Worm (Caenorhabditis elegans) whole organism, young adult: ENCODE data around the gene brp-1.

ENCODE experiments used
- K12H6.12 ChIP-seq: fragments of 200-800 bp; sonication (Bioruptor generic); optimal IDR thresholded peaks from 2 replicates; lab custom pipeline; 2018; ENCODE audit warnings: mild to moderate bottlenecking, missing genetic modification characterization, missing compliant biosample characterization
- Y56A3A.18 ChIP-seq: fragments of 200-800 bp; sonication (Bioruptor generic); IDR thresholded peaks from 2 replicates; pipeline ENCODE4 v1.3.6; 2022; ENCODE audit warnings: missing genetic modification reagents, missing genetic modification characterization, missing compliant biosample characterization
- ama-1 ChIP-seq, 3 experiments: fragments of 150-350 bp in 1 of 3; sonication (generic microtip) in 2 of 3; optimal IDR thresholded peaks; 2 replicates each; lab custom pipeline; 2014 to 2018; ENCODE audit warnings: missing biosample characterization in 2 of 3, missing genetic modification characterization in 2 of 3, missing genetic modification reagents in 2 of 3
- pha-4 ChIP-seq: fragments of 150-350 bp; sonication (generic microtip); optimal IDR thresholded peaks from 2 replicates; lab custom pipeline; 2014; ENCODE audit warnings: missing biosample characterization, missing genetic modification reagents, missing genetic modification characterization
- sea-2 ChIP-seq: fragments of 200-800 bp; sonication (Bioruptor generic); IDR thresholded peaks from 2 replicates; pipeline ENCODE4 v1.3.6; 2022; ENCODE audit warnings: missing genetic modification characterization, missing compliant biosample characterization
- snpc-4 ChIP-seq, 5 experiments: fragments of 150-350 bp in 1 of 5; sonication (generic microtip) in 4 of 5; optimal IDR thresholded peaks; 2 replicates each; lab custom pipeline; 2014 to 2018; ENCODE audit warnings: missing genetic modification characterization in 5 of 5, missing biosample characterization in 3 of 5, antibody characterized with exemption in 2 of 5, mild to moderate bottlenecking in 2 of 5, missing compliant biosample characterization in 2 of 5, missing genotype in 2 of 5, moderate library complexity in 2 of 5, missing genetic modification reagents in 1 of 5

DNA sequence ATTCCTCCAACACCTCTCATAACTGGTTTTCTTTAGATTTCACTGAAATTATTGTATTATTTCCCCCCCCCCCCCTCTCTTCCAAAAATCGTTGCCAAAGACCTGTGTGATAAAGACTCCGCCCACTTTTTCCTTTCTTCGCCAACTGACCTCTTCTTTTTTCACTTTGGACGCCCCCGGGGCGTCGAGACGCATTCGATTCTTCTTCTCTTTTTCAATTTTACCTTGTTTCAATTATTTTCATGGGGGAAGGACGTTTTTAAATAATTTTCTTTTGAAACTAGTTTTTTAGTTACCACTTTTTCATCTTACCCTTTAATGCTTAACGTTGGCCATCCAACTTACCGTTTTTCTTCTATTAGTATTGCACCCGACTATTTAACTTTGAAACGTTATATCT, 2.4 kb upstream of the brp-1 start:
- no peak for TF ChIP-seq ama-1 (optimal IDR thresholded peaks at IDR 0.05; lab: Kevin White, UChicago)
- no peak for TF ChIP-seq ama-1 (GFP tag; optimal IDR thresholded peaks at IDR 0.05; lab: Kevin White, UChicago)
- no peak for TF ChIP-seq snpc-4 (GFP tag; optimal IDR thresholded peaks at IDR 0.05; lab: Kevin White, UChicago)
- no peak for TF ChIP-seq snpc-4 (tag; optimal IDR thresholded peaks at IDR 0.05; lab: Kevin White, UChicago)
- TF ChIP-seq pha-4 (tag; lab: Kevin White, UChicago) = no peak
- no peak for TF ChIP-seq Y56A3A.18
- TF ChIP-seq sea-2 (GFP tag; lab: Robert Waterston, UW) = no peak
- no peak for TF ChIP-seq K12H6.12 (tag; lab: Kevin White, UChicago)
